Worm (Caenorhabditis elegans): ENCODE measurements around the gene aman-2.

DNA sequence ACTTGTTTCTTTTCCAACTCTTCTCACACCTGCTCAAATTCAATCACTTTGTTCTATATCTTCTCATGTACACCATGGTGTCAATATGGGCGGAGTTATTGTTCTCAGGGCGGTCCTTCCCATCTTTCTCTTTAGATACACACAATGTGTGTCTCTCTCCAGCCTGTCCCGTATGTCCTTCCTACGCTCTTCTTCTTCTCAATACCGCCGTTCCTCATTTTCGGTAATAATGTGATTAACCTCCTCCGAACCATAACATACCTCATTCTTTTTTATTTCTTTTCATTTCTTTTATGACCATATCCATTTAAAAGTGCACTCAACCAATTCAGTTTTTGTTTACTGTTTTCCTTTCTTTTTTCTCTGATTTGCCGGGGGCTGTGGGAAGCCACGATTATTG is 22.6 kb upstream of the aman-2 start:
- no peak for TF ChIP-seq him-1 (tag; optimal IDR thresholded peaks at IDR 0.05)
- no peak for TF ChIP-seq W03F9.2 (tag; optimal IDR thresholded peaks at IDR 0.05)
